Fruit fly (Drosophila melanogaster): ENCODE results near the gene yem.
A peak's percentile ranks its signal among the peaks of the same experiment; 100 is the strongest.

The yem gene

DNA sequence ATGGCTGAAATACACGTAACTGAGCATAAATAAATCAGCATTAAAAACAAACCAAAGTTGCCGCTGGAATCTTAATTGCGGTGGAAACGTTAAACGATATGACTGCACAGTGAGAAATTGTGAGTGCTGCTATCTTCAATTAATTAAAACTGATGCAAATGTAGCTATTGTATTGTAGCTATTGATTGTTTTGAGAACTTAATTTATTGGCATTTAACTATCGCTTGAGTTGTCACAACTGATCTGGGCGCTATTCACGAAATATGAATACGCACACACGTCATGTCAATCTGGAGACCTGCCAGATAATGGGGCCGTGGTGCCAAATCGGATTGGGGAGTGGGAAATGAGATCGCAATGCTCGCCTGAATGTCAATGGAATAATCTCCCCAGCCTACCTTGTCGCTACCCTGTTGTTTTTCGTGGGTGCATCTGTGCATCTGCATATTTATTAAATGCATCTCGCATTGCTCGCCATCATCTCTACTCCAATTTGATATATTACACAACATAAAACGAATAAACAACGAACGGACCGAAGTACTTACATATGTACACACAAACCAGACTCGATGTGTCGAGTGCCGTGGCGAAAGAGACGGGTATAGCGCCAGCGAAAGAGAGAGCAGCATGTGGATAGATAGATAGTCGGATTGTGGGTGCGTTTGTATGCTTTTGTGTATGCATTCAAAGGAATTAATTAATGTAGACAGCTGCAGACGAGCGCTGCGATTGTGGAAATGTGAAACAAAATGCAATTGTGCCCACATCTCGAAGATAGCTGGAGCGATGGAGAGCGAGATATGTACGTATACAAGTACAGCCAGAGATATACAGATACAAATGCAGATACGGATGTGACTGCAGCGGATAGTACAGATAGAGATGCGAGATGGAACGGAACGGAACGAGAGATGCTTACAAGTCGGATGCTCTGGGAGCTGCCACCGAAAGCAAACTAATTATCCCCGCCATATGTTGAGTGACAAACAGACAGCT, 38.9 kb downstream of the yem start (continued):
- TF ChIP-seq Hr4 (GFP tag; optimal IDR thresholded peaks at IDR 0.05) = peak; percentile 24
- peak; percentile 33 for TF ChIP-seq CG6808 (GFP tag; optimal IDR thresholded peaks at IDR 0.05)
- TF ChIP-seq cyc (GFP tag; optimal IDR thresholded peaks at IDR 0.05) = peak; percentile 12
- peak; percentile 50 for TF ChIP-seq Smox (GFP tag; optimal IDR thresholded peaks at IDR 0.05)
- no peak for TF ChIP-seq CG6276 (GFP tag; optimal IDR thresholded peaks at IDR 0.05)
- peak; percentile 46 for TF ChIP-seq acj6 (GFP tag; optimal IDR thresholded peaks at IDR 0.05)
- TF ChIP-seq svp (GFP tag) = peak; percentile 89
- no peak for TF ChIP-seq CG11762 (GFP tag; optimal IDR thresholded peaks at IDR 0.05; ENCODE audit: insufficient read depth)
- no peak for TF ChIP-seq Ets21C (GFP tag; optimal IDR thresholded peaks at IDR 0.05)
- peak; percentile 30 for TF ChIP-seq CG32006 (GFP tag; optimal IDR thresholded peaks at IDR 0.05)
- peak; percentile 58 for TF ChIP-seq Hr39 (GFP tag; optimal IDR thresholded peaks at IDR 0.05)

dm6 chr3R:29082511-29083296, 40.0 kb downstream of the yem start:
- no peak for TF ChIP-seq CG1621 (tag; optimal IDR thresholded peaks at IDR 0.05)
- peak; percentile 7 for TF ChIP-seq CG32006 (GFP tag; optimal IDR thresholded peaks at IDR 0.05)
- TF ChIP-seq Sox14 (GFP tag; optimal IDR thresholded peaks at IDR 0.05) = peak; percentile 2
- no peak for TF ChIP-seq CG16779 (tag; optimal IDR thresholded peaks at IDR 0.05)
- peak; percentile 30 for TF ChIP-seq fkh (GFP tag; optimal IDR thresholded peaks at IDR 0.05)
- no peak for TF ChIP-seq pdm3 (GFP tag; optimal IDR thresholded peaks at IDR 0.05)
- no peak for TF ChIP-seq Met (GFP tag; optimal IDR thresholded peaks at IDR 0.05)
- peak; percentile 55 for TF ChIP-seq svp (GFP tag)
- no peak for TF ChIP-seq net (GFP tag; optimal IDR thresholded peaks at IDR 0.05)
- TF ChIP-seq Eip78C (GFP tag) = peak; percentile 57
- no peak for TF ChIP-seq Sox15 (GFP tag; optimal IDR thresholded peaks at IDR 0.05)
- no peak for TF ChIP-seq Hr38 (GFP tag; optimal IDR thresholded peaks at IDR 0.05)
- peak; percentile 9 for TF ChIP-seq Ets96B (tag; optimal IDR thresholded peaks at IDR 0.05)
- TF ChIP-seq acj6 (GFP tag; optimal IDR thresholded peaks at IDR 0.05) = no peak
- no peak for TF ChIP-seq CG3032 (tag; optimal IDR thresholded peaks at IDR 0.05)

- no peak for TF ChIP-seq CG32006 (GFP tag; optimal IDR thresholded peaks at IDR 0.05)
- TF ChIP-seq salr (GFP tag; optimal IDR thresholded peaks at IDR 0.05) = no peak
- no peak for TF ChIP-seq CG11902 (GFP tag; optimal IDR thresholded peaks at IDR 0.05)
- 0 out of 3 replicates have a peak, but pooled peaks have one; percentile 7 for TF ChIP-seq CG6163 (GFP tag; IDR thresholded peaks at IDR 0.05)
- 0 out of 3 replicates have a peak, but pooled peaks have one; percentile 7 for TF ChIP-seq eg (GFP tag; IDR thresholded peaks at IDR 0.05)
Observed at dm6 chr3R:29082034-29082433, 40.6 kb downstream of the yem start.

DNA sequence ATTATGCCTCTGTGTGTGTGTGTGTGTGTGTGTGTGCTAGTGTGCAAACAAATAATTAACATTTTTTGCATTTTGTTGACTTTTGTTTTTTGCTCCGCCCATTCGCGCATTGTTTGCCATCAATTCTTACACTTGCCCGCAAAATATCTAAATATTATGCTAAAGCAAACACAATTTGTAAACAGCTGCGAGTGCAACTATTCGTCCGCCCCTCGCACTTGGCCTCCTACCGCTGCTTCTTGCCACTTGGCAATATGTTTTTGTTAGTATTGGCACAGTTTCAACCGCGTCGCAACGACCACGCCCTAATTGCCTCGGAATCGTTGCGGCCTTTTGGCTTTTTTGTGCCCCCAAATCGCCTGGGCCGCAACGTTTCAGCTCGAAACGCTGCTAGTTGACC, 45.1 kb downstream of the yem start:
- no peak for TF ChIP-seq CG32006 (GFP tag; optimal IDR thresholded peaks at IDR 0.05)
- TF ChIP-seq dsx (GFP tag; optimal IDR thresholded peaks at IDR 0.05; ENCODE audit: poor library complexity, severe bottlenecking) = no peak
- peak; percentile 25 for TF ChIP-seq Eip78C (GFP tag)
- no peak for TF ChIP-seq CG3919 (GFP tag; optimal IDR thresholded peaks at IDR 0.05)
- TF ChIP-seq fkh (GFP tag; optimal IDR thresholded peaks at IDR 0.05) = peak; percentile 70
- 0 out of 3 replicates have a peak, but pooled peaks have one; percentile 35 for TF ChIP-seq eg (GFP tag; IDR thresholded peaks at IDR 0.05)

- TF ChIP-seq CG11762 (GFP tag; optimal IDR thresholded peaks at IDR 0.05; ENCODE audit: insufficient read depth) (no peak), CG31627 (GFP tag; optimal IDR thresholded peaks at IDR 0.05) (no peak), CG7368 (GFP tag; optimal IDR thresholded peaks at IDR 0.05) (no peak), CG10669 (GFP tag; optimal IDR thresholded peaks at IDR 0.05) (no peak), Hr4 (GFP tag; optimal IDR thresholded peaks at IDR 0.05) (no peak), CG16779 (tag; optimal IDR thresholded peaks at IDR 0.05) (no peak), CG11294 (GFP tag; IDR thresholded peaks at IDR 0.05) (no peak), fd59A (GFP tag; optimal IDR thresholded peaks at IDR 0.05) (no peak), CG10631 (GFP tag; optimal IDR thresholded peaks at IDR 0.05) (no peak), dac (GFP tag; optimal IDR thresholded peaks at IDR 0.05) (no peak), esn (GFP tag; optimal IDR thresholded peaks at IDR 0.05) (no peak), CG4318 (GFP tag; optimal IDR thresholded peaks at IDR 0.05) (no peak), CG1621 (tag; optimal IDR thresholded peaks at IDR 0.05) (no peak), CG3032 (tag; optimal IDR thresholded peaks at IDR 0.05) (no peak), Ets96B (tag; optimal IDR thresholded peaks at IDR 0.05) (no peak), CG32006 (GFP tag; optimal IDR thresholded peaks at IDR 0.05) (no peak), CG6276 (GFP tag; optimal IDR thresholded peaks at IDR 0.05) (no peak), salr (GFP tag; optimal IDR thresholded peaks at IDR 0.05) (no peak), Eip75B (GFP tag; optimal IDR thresholded peaks at IDR 0.05) (no peak), acj6 (GFP tag; optimal IDR thresholded peaks at IDR 0.05) (no peak)
Observed at dm6 chr3R:29076609-29077008, 46.1 kb downstream of the yem start.
